Fruit fly (Drosophila melanogaster) whole organism, embryonic: ENCODE data around the gene mirr.

ENCODE experiments used
- Atf-2 ChIP-seq: fragments of 200-800 bp; sonication (Bioruptor generic); optimal IDR thresholded peaks from 2 replicates; lab custom pipeline; 2016; ENCODE audit warnings: missing biosample characterization, missing genetic modification characterization
- Bgb ChIP-seq: fragments of 200-800 bp; sonication (Bioruptor generic); IDR thresholded peaks from 2 replicates; pipeline ENCODE4 v1.3.6; 2022; ENCODE audit warnings: missing biosample characterization, missing genetic modification characterization; ENCODE audit not compliant: partially characterized antibody
- Blimp-1 ChIP-seq: fragments of 200-800 bp; sonication (Bioruptor generic); optimal IDR thresholded peaks from 3 replicates; lab custom pipeline; 2018; ENCODE audit warnings: missing biosample characterization, missing genetic modification characterization, mild to moderate bottlenecking, moderate library complexity, missing genetic modification reagents
- Bteb2 ChIP-seq: fragments of 200-800 bp; sonication (Bioruptor generic); optimal IDR thresholded peaks from 2 replicates; lab custom pipeline; 2016; ENCODE audit warnings: missing biosample characterization, missing genetic modification characterization
- CG10979 ChIP-seq: fragments of 200-800 bp; sonication (Bioruptor generic); optimal IDR thresholded peaks from 2 replicates; lab custom pipeline; 2018; ENCODE audit warnings: missing biosample characterization, mild to moderate bottlenecking, missing genetic modification characterization, moderate library complexity
- CG11093 ChIP-seq: fragments of 200-800 bp; sonication (Bioruptor generic); IDR thresholded peaks from 3 replicates; pipeline ENCODE4 v1.3.6; 2022; ENCODE audit warnings: missing biosample characterization, missing genetic modification characterization
- CG14710 ChIP-seq: fragments of 200-800 bp; sonication (Bioruptor generic); optimal IDR thresholded peaks from 3 replicates; lab custom pipeline; 2019; ENCODE audit warnings: missing biosample characterization, mild to moderate bottlenecking, missing genetic modification characterization, moderate library complexity
- CG15269 ChIP-seq: fragments of 200-800 bp; sonication (Bioruptor generic); optimal IDR thresholded peaks from 2 replicates; lab custom pipeline; 2018; ENCODE audit warnings: missing biosample characterization, mild to moderate bottlenecking, missing genetic modification characterization, moderate library complexity
- CG16813 ChIP-seq: fragments of 200-800 bp; sonication (Bioruptor generic); IDR thresholded peaks from 3 replicates; pipeline ENCODE4 v1.3.6; 2022; ENCODE audit warnings: missing biosample characterization, missing genetic modification characterization; ENCODE audit not compliant: partially characterized antibody
- CG18011 ChIP-seq: fragments of 200-800 bp; sonication (Bioruptor generic); optimal IDR thresholded peaks from 2 replicates; lab custom pipeline; 2017; ENCODE audit warnings: missing biosample characterization, missing genetic modification characterization, mild to moderate bottlenecking, moderate library complexity, missing genotype
- CG18476 ChIP-seq: fragments of 200-800 bp; sonication (Bioruptor generic); optimal IDR thresholded peaks from 2 replicates; lab custom pipeline; 2016; ENCODE audit warnings: missing biosample characterization, mild to moderate bottlenecking, missing genetic modification characterization
- CG2202 ChIP-seq: fragments of 200-800 bp; sonication (Bioruptor generic); optimal IDR thresholded peaks from 2 replicates; lab custom pipeline; 2018; ENCODE audit warnings: missing biosample characterization, mild to moderate bottlenecking, missing genetic modification characterization
- CG2712 ChIP-seq: fragments of 200-800 bp; optimal IDR thresholded peaks from 3 replicates; lab custom pipeline; 2019; ENCODE audit warnings: missing biosample characterization, mild to moderate bottlenecking, missing genetic modification characterization, moderate library complexity
- CG30431 ChIP-seq: fragments of 200-800 bp; sonication (Bioruptor generic); optimal IDR thresholded peaks from 2 replicates; lab custom pipeline; 2017; ENCODE audit warnings: missing biosample characterization, missing genetic modification characterization
- CG31441 ChIP-seq: fragments of 200-800 bp; sonication (Bioruptor generic); IDR thresholded peaks from 2 replicates; pipeline ENCODE4 v1.3.6; 2022; ENCODE audit warnings: missing biosample characterization, missing genetic modification characterization
- CG32772 ChIP-seq: fragments of 200-800 bp; sonication (Bioruptor generic); IDR thresholded peaks from 2 replicates; pipeline ENCODE4 v1.3.6; 2022; ENCODE audit warnings: missing biosample characterization, missing genetic modification characterization
- CG3407 ChIP-seq: fragments of 200-800 bp; sonication (Bioruptor generic); optimal IDR thresholded peaks from 2 replicates; lab custom pipeline; 2018; ENCODE audit warnings: missing biosample characterization, mild to moderate bottlenecking, missing genetic modification characterization
- CG34224 ChIP-seq: fragments of 200-800 bp; sonication (Bioruptor generic); IDR thresholded peaks from 3 replicates; pipeline ENCODE4 v1.3.6; 2022; ENCODE audit warnings: missing biosample characterization, missing genetic modification characterization; ENCODE audit not compliant: partially characterized antibody
- CG3847 ChIP-seq: fragments of 200-800 bp; sonication (Bioruptor generic); IDR thresholded peaks from 2 replicates; pipeline ENCODE4 v1.3.6; 2022; ENCODE audit warnings: missing biosample characterization, missing genetic modification characterization
- CG4328 ChIP-seq: fragments of 200-800 bp; sonication (Bioruptor generic); optimal IDR thresholded peaks from 3 replicates; lab custom pipeline; 2017; ENCODE audit warnings: missing biosample characterization, missing genetic modification reagents, missing genetic modification characterization
- CG4730 ChIP-seq: fragments of 200-800 bp; sonication (Bioruptor generic); IDR thresholded peaks from 2 replicates; pipeline ENCODE4 v1.3.6; 2022; ENCODE audit warnings: missing biosample characterization, missing genetic modification characterization
- CG4820 ChIP-seq: fragments of 200-800 bp; sonication (Bioruptor generic); optimal IDR thresholded peaks from 3 replicates; lab custom pipeline; 2016; ENCODE audit warnings: missing biosample characterization, missing genetic modification characterization
- CG7271 ChIP-seq: fragments of 200-800 bp; sonication (Bioruptor generic); optimal IDR thresholded peaks from 2 replicates; lab custom pipeline; 2018; ENCODE audit warnings: missing biosample characterization, mild to moderate bottlenecking, missing genetic modification characterization, moderate library complexity
- CG7357 ChIP-seq: fragments of 200-800 bp; sonication (Bioruptor generic); IDR thresholded peaks from 3 replicates; pipeline ENCODE4 v1.3.6; 2022; ENCODE audit warnings: missing biosample characterization, missing genetic modification characterization
- CG7987 ChIP-seq: fragments of 200-800 bp; sonication (Bioruptor generic); optimal IDR thresholded peaks from 2 replicates; lab custom pipeline; 2018; ENCODE audit warnings: missing biosample characterization, mild to moderate bottlenecking, missing genetic modification characterization, moderate library complexity
- Camta ChIP-seq: fragments of 200-800 bp; sonication (Bioruptor generic); optimal IDR thresholded peaks from 2 replicates; lab custom pipeline; 2016; ENCODE audit warnings: missing biosample characterization, missing genetic modification characterization
- Dek ChIP-seq: fragments of 200-800 bp; sonication (Bioruptor generic); optimal IDR thresholded peaks from 3 replicates; lab custom pipeline; 2019; ENCODE audit warnings: missing biosample characterization, mild to moderate bottlenecking, missing genetic modification characterization, moderate library complexity
- Elba2 ChIP-seq: fragments of 200-800 bp; sonication (Bioruptor generic); optimal IDR thresholded peaks from 3 replicates; lab custom pipeline; 2016; ENCODE audit warnings: missing biosample characterization, missing genetic modification characterization
- Gug ChIP-seq: fragments of 200-800 bp; sonication (Bioruptor generic); IDR thresholded peaks from 4 replicates; pipeline ENCODE4 v1.3.6; 2022; ENCODE audit warnings: missing biosample characterization, missing genetic modification characterization
- Pdp1 ChIP-seq, 2 experiments: fragments of 200-800 bp; sonication (Bioruptor generic); optimal IDR thresholded peaks; 3 replicates each; lab custom pipeline; 2016; ENCODE audit warnings: missing biosample characterization in 2 of 2, missing genetic modification characterization in 2 of 2, mild to moderate bottlenecking in 1 of 2, moderate library complexity in 1 of 2
- Sox102F ChIP-seq: fragments of 200-800 bp; sonication (Bioruptor generic); optimal IDR thresholded peaks from 2 replicates; lab custom pipeline; 2018; ENCODE audit warnings: missing biosample characterization, mild to moderate bottlenecking, missing genetic modification characterization, moderate library complexity
- Spps ChIP-seq: fragments of 200-800 bp; sonication (Bioruptor generic); optimal IDR thresholded peaks from 2 replicates; lab custom pipeline; 2018; ENCODE audit warnings: missing biosample characterization, mild to moderate bottlenecking, missing genetic modification characterization
- Stat92E ChIP-seq, 3 experiments: fragments of >200 bp in 2 of 3; fragments of 200-800 bp in 1 of 3; sonication (Bioruptor generic) in 1 of 3; optimal IDR thresholded peaks; 2 replicates each; lab custom pipeline; 2017 to 2019; ENCODE audit warnings: missing biosample characterization in 3 of 3, missing genetic modification characterization in 3 of 3, mild to moderate bottlenecking in 1 of 3, moderate library complexity in 1 of 3
- abd-A ChIP-seq: fragments of 200-800 bp; sonication (Bioruptor generic); optimal IDR thresholded peaks from 3 replicates; lab custom pipeline; 2019; ENCODE audit warnings: missing biosample characterization, mild to moderate bottlenecking, missing genetic modification characterization, moderate library complexity
- aop ChIP-seq: fragments of 200-800 bp; sonication (Bioruptor generic); IDR thresholded peaks from 2 replicates; pipeline ENCODE4 v1.3.6; 2022; ENCODE audit warnings: missing biosample characterization, missing genetic modification characterization
- fd96Cb ChIP-seq: fragments of 200-800 bp; sonication (Bioruptor generic); optimal IDR thresholded peaks from 2 replicates; lab custom pipeline; 2018; ENCODE audit warnings: missing biosample characterization, mild to moderate bottlenecking, missing genetic modification characterization, moderate library complexity
- gfzf ChIP-seq: fragments of 200-800 bp; sonication (Bioruptor generic); optimal IDR thresholded peaks from 2 replicates; lab custom pipeline; 2016; ENCODE audit warnings: missing biosample characterization, mild to moderate bottlenecking, missing genetic modification characterization, moderate library complexity
- hkb ChIP-seq, 2 experiments: fragments of 200-800 bp in 1 of 2; fragments of >200 bp in 1 of 2; sonication (Bioruptor generic) in 1 of 2; IDR thresholded peaks in 1 of 2; optimal IDR thresholded peaks in 1 of 2; 2 replicates each; pipeline versions ENCODE4 v1.3.6 to Lab custom; 2017 to 2022; ENCODE audit warnings: missing biosample characterization in 1 of 2, missing genetic modification characterization in 1 of 2
- hth ChIP-seq: fragments of >200 bp; optimal IDR thresholded peaks from 2 replicates; lab custom pipeline; 2017; ENCODE audit warnings: inconsistent platforms
- kah ChIP-seq: fragments of 200-800 bp; sonication (Bioruptor generic); optimal IDR thresholded peaks from 2 replicates; lab custom pipeline; 2018; ENCODE audit warnings: missing biosample characterization, mild to moderate bottlenecking, missing genetic modification characterization
- mam ChIP-seq: fragments of 200-800 bp; sonication (Bioruptor generic); optimal IDR thresholded peaks from 3 replicates; lab custom pipeline; 2016; ENCODE audit warnings: missing biosample characterization, missing genetic modification characterization
- nmo ChIP-seq: fragments of 200-800 bp; sonication (Bioruptor generic); optimal IDR thresholded peaks from 2 replicates; lab custom pipeline; 2018; ENCODE audit warnings: missing biosample characterization, mild to moderate bottlenecking, missing genetic modification characterization, moderate library complexity
- nom ChIP-seq: fragments of 200-800 bp; sonication (Bioruptor generic); optimal IDR thresholded peaks from 2 replicates; lab custom pipeline; 2017; ENCODE audit warnings: missing biosample characterization, missing genetic modification characterization, mild to moderate bottlenecking, moderate library complexity, missing genetic modification reagents
- phol ChIP-seq: fragments of 200-800 bp; sonication (Bioruptor generic); optimal IDR thresholded peaks from 3 replicates; lab custom pipeline; 2018; ENCODE audit warnings: missing biosample characterization, mild to moderate bottlenecking, missing genetic modification characterization, moderate library complexity
- row ChIP-seq: fragments of 200-800 bp; sonication (Bioruptor generic); IDR thresholded peaks from 3 replicates; pipeline ENCODE4 v1.3.6; 2022; ENCODE audit warnings: missing biosample characterization, missing genetic modification characterization
- sens ChIP-seq: fragments of 200-800 bp; sonication (Bioruptor generic); peaks from one replicate; lab custom pipeline; 2016; ENCODE audit warnings: missing biosample characterization, missing genetic modification characterization
- sisA ChIP-seq: fragments of 200-800 bp; sonication (Bioruptor generic); IDR thresholded peaks from 2 replicates; pipeline ENCODE4 v1.3.6; 2022; ENCODE audit warnings: missing biosample characterization, missing genetic modification characterization
- stc ChIP-seq: fragments of 200-800 bp; sonication (Bioruptor generic); IDR thresholded peaks from 2 replicates; pipeline ENCODE4 v1.3.6; 2022; ENCODE audit warnings: missing biosample characterization, missing genetic modification characterization
- unc-4 ChIP-seq: fragments of 200-800 bp; sonication (Bioruptor generic); IDR thresholded peaks from 2 replicates; pipeline ENCODE4 v1.3.6; 2022; ENCODE audit warnings: missing biosample characterization, missing genetic modification characterization; ENCODE audit not compliant: partially characterized antibody
- usp ChIP-seq: fragments of >200 bp; optimal IDR thresholded peaks from 2 replicates; lab custom pipeline; 2017; ENCODE audit warnings: missing biosample characterization, missing genetic modification characterization

Gene mirr

dm6 chr3L:12701335-12701734 lies 7.9 kb downstream of the mirr start (continued):
- no peak for TF ChIP-seq Spps (tag; lab: Kevin White, UChicago)
- no peak for TF ChIP-seq Atf-2 (GFP tag; lab: Kevin White, UChicago)
- TF ChIP-seq CG3847 = no peak
- peak; percentile 11 for TF ChIP-seq CG10979 (tag; lab: Kevin White, UChicago)
- TF ChIP-seq CG7271 = no peak
- no peak for TF ChIP-seq stc (GFP tag; lab: Robert Waterston, UW)
- TF ChIP-seq row (GFP tag; lab: Robert Waterston, UW) = peak; percentile 25; the same call in 1 of the 3 replicates
- no peak for TF ChIP-seq nom (GFP tag; lab: Kevin White, UChicago)
- no peak for TF ChIP-seq CG31441 (GFP tag; lab: Robert Waterston, UW)
- TF ChIP-seq kah (GFP tag; lab: Kevin White, UChicago) = no peak
- TF ChIP-seq nmo = peak; percentile 27
- no peak for TF ChIP-seq CG16813 (GFP tag; lab: Robert Waterston, UW)
- peak; percentile 28 for TF ChIP-seq phol (tag; lab: Kevin White, UChicago)
- TF ChIP-seq gfzf = no peak
- no peak for TF ChIP-seq hth (lab: Kevin White, UChicago)
- TF ChIP-seq Elba2 (GFP tag; lab: Kevin White, UChicago) = no peak
- no peak for TF ChIP-seq hkb (optimal IDR thresholded peaks at IDR 0.05; lab: Kevin White, UChicago)
- 0 out of 2 replicates have a peak, but pooled peaks have one; percentile 6 for TF ChIP-seq hkb (GFP tag; IDR thresholded peaks at IDR 0.05; lab: Robert Waterston, UW)
- no peak for TF ChIP-seq Gug (GFP tag; lab: Robert Waterston, UW)
- no peak for TF ChIP-seq CG32772
- TF ChIP-seq CG34224 (GFP tag; lab: Robert Waterston, UW) = no peak
- no peak for TF ChIP-seq fd96Cb (tag; lab: Kevin White, UChicago)
- TF ChIP-seq sisA = no peak
- no peak for TF ChIP-seq CG3407 (GFP tag; lab: Kevin White, UChicago)
- TF ChIP-seq CG18011 (GFP tag; lab: Kevin White, UChicago) = no peak
- TF ChIP-seq CG18476 (GFP tag; lab: Kevin White, UChicago) = no peak
- TF ChIP-seq sens (GFP tag; lab: Kevin White, UChicago) = peak; percentile 17
- TF ChIP-seq CG30431 (GFP tag; lab: Kevin White, UChicago) = no peak
- no peak for TF ChIP-seq Bteb2 (GFP tag; lab: Kevin White, UChicago)
- no peak for TF ChIP-seq Dek
- no peak for TF ChIP-seq aop (GFP tag; lab: Robert Waterston, UW)
- TF ChIP-seq CG4328 (GFP tag; lab: Kevin White, UChicago) = no peak
- no peak for TF ChIP-seq CG7987 (GFP tag; lab: Kevin White, UChicago)
- TF ChIP-seq usp = no peak
- TF ChIP-seq CG2202 = no peak
- TF ChIP-seq Pdp1 (GFP tag; optimal IDR thresholded peaks at IDR 0.05; lab: Kevin White, UChicago) = no peak
- TF ChIP-seq CG2712 (tag; lab: Kevin White, UChicago) = peak; percentile 36
- TF ChIP-seq Camta (GFP tag; lab: Kevin White, UChicago) = no peak
- no peak for TF ChIP-seq CG11093 (GFP tag; lab: Robert Waterston, UW)
- TF ChIP-seq CG7357 (GFP tag; lab: Robert Waterston, UW) = no peak
- no peak for TF ChIP-seq CG14710 (tag; lab: Kevin White, UChicago)
- no peak for TF ChIP-seq mam (GFP tag; lab: Kevin White, UChicago)
- no peak for TF ChIP-seq abd-A (tag; lab: Kevin White, UChicago)
- TF ChIP-seq CG4730 (GFP tag; lab: Robert Waterston, UW) = no peak
- TF ChIP-seq Sox102F = peak; percentile 10
- no peak for TF ChIP-seq Stat92E (GFP tag; optimal IDR thresholded peaks at IDR 0.05; lab: Kevin White, UChicago)
- TF ChIP-seq Bgb = no peak
- no peak for TF ChIP-seq unc-4 (GFP tag; lab: Robert Waterston, UW)
- no peak for TF ChIP-seq CG4820 (GFP tag; lab: Kevin White, UChicago)
- TF ChIP-seq Blimp-1 (GFP tag; lab: Kevin White, UChicago) = no peak
- no peak for TF ChIP-seq CG15269 (tag; lab: Kevin White, UChicago)
